Fruit fly (Drosophila melanogaster) whole organism: ENCODE data around the gene CG8003.

Source experiments
- CG8478 ChIP-seq: fragments of >200 bp; optimal IDR thresholded peaks from 2 replicates; lab custom pipeline; 2018; ENCODE audit warnings: inconsistent platforms
- EcR ChIP-seq, 2 experiments: fragments of >200 bp; optimal IDR thresholded peaks; 2 replicates each; lab custom pipeline; 2017; ENCODE audit warnings: missing biosample characterization in 2 of 2, missing genetic modification characterization in 2 of 2, missing genetic modification reagents in 2 of 2
- pan ChIP-seq: fragments of >200 bp; optimal IDR thresholded peaks from 2 replicates; lab custom pipeline; 2017
- psq ChIP-seq: fragments of >200 bp; optimal IDR thresholded peaks from 2 replicates; lab custom pipeline; 2017
- usp ChIP-seq: fragments of >200 bp; optimal IDR thresholded peaks from 2 replicates; lab custom pipeline; 2017; ENCODE audit warnings: missing biosample characterization, missing genetic modification characterization, mixed read lengths

- TF ChIP-seq psq (no peak), pan (lab: Kevin White, UChicago) (no peak), CG8478 (lab: Kevin White, UChicago) (no peak), usp (no peak), EcR (GFP tag; optimal IDR thresholded peaks at IDR 0.05; lab: Kevin White, UChicago) (no peak)
Observed at dm6 chr3L:10680728-10681306, 19.5 kb downstream of the CG8003 start.
